Fruit fly (Drosophila melanogaster) whole organism, prepupa: ENCODE results near the gene RNaseX25.

Experiments used
- Blimp-1 ChIP-seq: fragments of 200-800 bp; sonication (Bioruptor generic); optimal IDR thresholded peaks from 3 replicates; lab custom pipeline; 2017; ENCODE audit warnings: missing biosample characterization, missing genetic modification characterization, mild to moderate bottlenecking, moderate library complexity, missing genetic modification reagents
- CG11762 ChIP-seq: fragments of 200-800 bp; sonication (Bioruptor generic); optimal IDR thresholded peaks from 3 replicates; lab custom pipeline; 2016; ENCODE audit warnings: missing biosample characterization, missing genetic modification characterization; ENCODE audit not compliant: insufficient read depth
- CG32006 ChIP-seq: fragments of 200-800 bp; sonication (Bioruptor generic); optimal IDR thresholded peaks from 3 replicates; lab custom pipeline; 2017; ENCODE audit warnings: missing biosample characterization, mild to moderate bottlenecking, missing genetic modification characterization
- CG3919 ChIP-seq: fragments of 200-800 bp; sonication (Bioruptor generic); optimal IDR thresholded peaks from 3 replicates; lab custom pipeline; 2016; ENCODE audit warnings: missing biosample characterization, missing genetic modification characterization
- CG9139 ChIP-seq: fragments of 200-800 bp; sonication (Bioruptor generic); optimal IDR thresholded peaks from 3 replicates; lab custom pipeline; 2017; ENCODE audit warnings: missing biosample characterization, mild to moderate bottlenecking, missing genetic modification characterization
- Sox102F ChIP-seq: fragments of 200-800 bp; sonication (Bioruptor generic); optimal IDR thresholded peaks from 2 replicates; lab custom pipeline; 2016; ENCODE audit warnings: missing biosample characterization, mild to moderate bottlenecking, missing genetic modification characterization
- Sox14 ChIP-seq: fragments of 200-800 bp; sonication (Bioruptor generic); optimal IDR thresholded peaks from 3 replicates; lab custom pipeline; 2016; ENCODE audit warnings: missing biosample characterization, missing genetic modification characterization
- topi ChIP-seq: fragments of 200-800 bp; sonication (Bioruptor generic); optimal IDR thresholded peaks from 3 replicates; lab custom pipeline; 2016; ENCODE audit warnings: missing biosample characterization, missing genetic modification characterization
- vri ChIP-seq: fragments of 200-800 bp; sonication (Bioruptor generic); optimal IDR thresholded peaks from 3 replicates; lab custom pipeline; 2016; ENCODE audit warnings: missing biosample characterization, mild to moderate bottlenecking, missing genetic modification characterization

DNA sequence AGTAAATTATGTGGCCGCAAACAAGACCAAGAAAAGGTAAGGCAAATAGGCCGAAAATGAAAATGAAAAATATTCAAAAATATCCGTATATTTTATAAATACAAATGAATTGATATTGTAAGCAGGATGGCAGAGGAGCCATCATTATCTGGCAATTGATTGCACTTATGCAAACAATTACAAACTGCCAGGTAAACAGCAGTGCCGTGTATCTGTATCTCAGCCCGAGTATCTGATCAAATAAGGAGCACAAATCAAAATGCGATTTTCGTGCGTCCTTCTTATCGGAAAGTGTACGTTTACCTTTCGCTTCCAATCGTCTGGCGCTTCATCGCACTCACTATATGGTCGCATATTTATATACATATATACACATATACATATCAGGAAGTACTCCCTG lies 27.3 kb upstream of the RNaseX25 start:
- no peak for TF ChIP-seq CG32006 (GFP tag; lab: Kevin White, UChicago)
- no peak for TF ChIP-seq CG3919 (GFP tag; lab: Kevin White, UChicago)
- no peak for TF ChIP-seq vri (GFP tag; lab: Kevin White, UChicago)
- no peak for TF ChIP-seq Sox102F (GFP tag; lab: Kevin White, UChicago)
- no peak for TF ChIP-seq CG11762
- no peak for TF ChIP-seq Sox14
- TF ChIP-seq topi (GFP tag; lab: Kevin White, UChicago) = no peak
- no peak for TF ChIP-seq Blimp-1
- no peak for TF ChIP-seq CG9139 (GFP tag; lab: Kevin White, UChicago)
